Fruit fly (Drosophila melanogaster) whole organism, embryonic: ENCODE data around the gene CG3301.

Experiments
- Ada2b ChIP-seq: fragments of 200-800 bp; sonication (Bioruptor generic); IDR thresholded peaks from 2 replicates; pipeline ENCODE4 v1.3.6; 2022; ENCODE audit warnings: missing biosample characterization, missing genetic modification characterization
- Awh ChIP-seq: fragments of 200-800 bp; sonication (Bioruptor generic); IDR thresholded peaks from 2 replicates; pipeline ENCODE4, ENCODE4 v1.3.6; 2022; ENCODE audit warnings: missing biosample characterization, missing genetic modification characterization
- B-H1 ChIP-seq: fragments of 200-800 bp; sonication (Bioruptor generic); IDR thresholded peaks from 3 replicates; pipeline ENCODE4 v1.3.6; 2022; ENCODE audit warnings: missing biosample characterization, missing genetic modification characterization
- C15 ChIP-seq: fragments of 200-800 bp; sonication (Bioruptor generic); IDR thresholded peaks from 3 replicates; pipeline ENCODE4 v1.3.6; 2022; ENCODE audit warnings: missing biosample characterization, missing genetic modification characterization
- CG10543 ChIP-seq: fragments of 200-800 bp; sonication (Bioruptor generic); optimal IDR thresholded peaks from 3 replicates; lab custom pipeline; 2017; ENCODE audit warnings: missing biosample characterization, mild to moderate bottlenecking, missing genetic modification characterization, moderate library complexity
- CG10565 ChIP-seq: fragments of 200-800 bp; sonication (Bioruptor generic); optimal IDR thresholded peaks from 3 replicates; lab custom pipeline; 2016; ENCODE audit warnings: missing biosample characterization, mild to moderate bottlenecking, missing genetic modification characterization
- CG10654 ChIP-seq: fragments of 200-800 bp; sonication (Bioruptor generic); optimal IDR thresholded peaks from 2 replicates; lab custom pipeline; 2016; ENCODE audit warnings: missing biosample characterization, missing genetic modification characterization
- CG12299 ChIP-seq: fragments of 200-800 bp; sonication (Bioruptor generic); optimal IDR thresholded peaks from 2 replicates; lab custom pipeline; 2018; ENCODE audit warnings: missing biosample characterization, mild to moderate bottlenecking, missing genetic modification characterization
- CG13123 ChIP-seq: fragments of 200-800 bp; sonication (Bioruptor generic); optimal IDR thresholded peaks from 2 replicates; lab custom pipeline; 2016; ENCODE audit warnings: missing biosample characterization, missing genetic modification characterization
- CG13424 ChIP-seq: fragments of 200-800 bp; sonication (Bioruptor generic); optimal IDR thresholded peaks from 2 replicates; lab custom pipeline; 2019; ENCODE audit warnings: missing biosample characterization, mild to moderate bottlenecking, missing genetic modification characterization, moderate library complexity
- CG15011 ChIP-seq: fragments of 200-800 bp; sonication (Bioruptor generic); optimal IDR thresholded peaks from 3 replicates; lab custom pipeline; 2018; ENCODE audit warnings: missing biosample characterization, mild to moderate bottlenecking, missing genetic modification characterization
- CG17359 ChIP-seq: fragments of 200-800 bp; sonication (Bioruptor generic); optimal IDR thresholded peaks from 3 replicates; lab custom pipeline; 2018; ENCODE audit warnings: missing biosample characterization, mild to moderate bottlenecking, missing genetic modification characterization, moderate library complexity
- CG17612 ChIP-seq: fragments of 200-800 bp; sonication (Bioruptor generic); IDR thresholded peaks from 2 replicates; pipeline ENCODE4 v1.3.6; 2022; ENCODE audit warnings: missing biosample characterization, missing genetic modification characterization
- CG18599 ChIP-seq: fragments of 200-800 bp; sonication (Bioruptor generic); optimal IDR thresholded peaks from 3 replicates; lab custom pipeline; 2017; ENCODE audit warnings: missing biosample characterization, missing genetic modification characterization, mild to moderate bottlenecking, moderate library complexity, missing genetic modification reagents
- CG4424 ChIP-seq: fragments of 200-800 bp; sonication (Bioruptor generic); optimal IDR thresholded peaks from 3 replicates; lab custom pipeline; 2016; ENCODE audit warnings: missing biosample characterization, missing genetic modification characterization
- CG4820 ChIP-seq: fragments of 200-800 bp; sonication (Bioruptor generic); optimal IDR thresholded peaks from 3 replicates; lab custom pipeline; 2016; ENCODE audit warnings: missing biosample characterization, missing genetic modification characterization
- CG6254 ChIP-seq: fragments of 200-800 bp; sonication (Bioruptor generic); optimal IDR thresholded peaks from 3 replicates; lab custom pipeline; 2017; ENCODE audit warnings: mild to moderate bottlenecking, missing biosample characterization, missing genetic modification reagents, missing genetic modification characterization
- CG6654 ChIP-seq: fragments of 200-800 bp; sonication (Bioruptor generic); optimal IDR thresholded peaks from 2 replicates; lab custom pipeline; 2017; ENCODE audit warnings: missing biosample characterization, mild to moderate bottlenecking, missing genetic modification characterization
- CG6765 ChIP-seq: fragments of 200-800 bp; sonication (Bioruptor generic); optimal IDR thresholded peaks from 3 replicates; lab custom pipeline; 2017; ENCODE audit warnings: missing biosample characterization, mild to moderate bottlenecking, missing genetic modification characterization
- CG8089 ChIP-seq: fragments of 200-800 bp; sonication (Bioruptor generic); optimal IDR thresholded peaks from 3 replicates; lab custom pipeline; 2016; ENCODE audit warnings: missing biosample characterization, missing genetic modification characterization
- CG8281 ChIP-seq: fragments of 200-800 bp; sonication (Bioruptor generic); optimal IDR thresholded peaks from 2 replicates; lab custom pipeline; 2018; ENCODE audit warnings: missing biosample characterization, mild to moderate bottlenecking, missing genetic modification characterization, moderate library complexity
- CG8765 ChIP-seq: fragments of 200-800 bp; sonication (Bioruptor generic); IDR thresholded peaks from 2 replicates; pipeline ENCODE4 v1.3.6; 2022; ENCODE audit warnings: missing biosample characterization, missing genetic modification characterization
- CG9437 ChIP-seq: fragments of 200-800 bp; sonication (Bioruptor generic); optimal IDR thresholded peaks from 2 replicates; lab custom pipeline; 2018; ENCODE audit warnings: missing biosample characterization, mild to moderate bottlenecking, missing genetic modification characterization
- CG9609 ChIP-seq: fragments of 200-800 bp; sonication (Bioruptor generic); optimal IDR thresholded peaks from 3 replicates; lab custom pipeline; 2016; ENCODE audit warnings: missing biosample characterization, missing genetic modification characterization
- D19A ChIP-seq: fragments of 200-800 bp; optimal IDR thresholded peaks from 3 replicates; lab custom pipeline; 2019; ENCODE audit warnings: missing biosample characterization, mild to moderate bottlenecking, missing genetic modification characterization, moderate library complexity
- Dad ChIP-seq: fragments of 200-800 bp; sonication (Bioruptor generic); optimal IDR thresholded peaks from 3 replicates; lab custom pipeline; 2016; ENCODE audit warnings: missing biosample characterization, missing genetic modification characterization
- Doc3 ChIP-seq: fragments of 200-800 bp; sonication (Bioruptor generic); IDR thresholded peaks from 3 replicates; pipeline ENCODE4 v1.3.6; 2022; ENCODE audit warnings: missing biosample characterization, missing genetic modification characterization; ENCODE audit not compliant: partially characterized antibody
- Fer3 ChIP-seq: fragments of 200-800 bp; sonication (Bioruptor generic); optimal IDR thresholded peaks from 2 replicates; lab custom pipeline; 2018; ENCODE audit warnings: missing biosample characterization, mild to moderate bottlenecking, missing genetic modification characterization, moderate library complexity
- H15 ChIP-seq: fragments of 200-800 bp; sonication (Bioruptor generic); IDR thresholded peaks from 3 replicates; pipeline ENCODE4 v1.3.6; 2022; ENCODE audit warnings: missing biosample characterization, missing genetic modification characterization
- HLHmδ ChIP-seq: fragments of 200-800 bp; sonication (Bioruptor generic); optimal IDR thresholded peaks from 2 replicates; lab custom pipeline; 2018; ENCODE audit warnings: missing biosample characterization, mild to moderate bottlenecking, missing genetic modification characterization, moderate library complexity
- Jarid2 ChIP-seq: fragments of 200-800 bp; sonication (Bioruptor generic); optimal IDR thresholded peaks from 3 replicates; lab custom pipeline; 2017; ENCODE audit warnings: mild to moderate bottlenecking, missing biosample characterization, missing genetic modification reagents, missing genetic modification characterization
- Side ChIP-seq: fragments of 200-800 bp; sonication (Bioruptor generic); optimal IDR thresholded peaks from 2 replicates; lab custom pipeline; 2016; ENCODE audit warnings: missing biosample characterization, missing genetic modification characterization
- bigmax ChIP-seq: fragments of 200-800 bp; sonication (Bioruptor generic); optimal IDR thresholded peaks from 2 replicates; lab custom pipeline; 2018; ENCODE audit warnings: missing biosample characterization, mild to moderate bottlenecking, missing genetic modification characterization
- bowl ChIP-seq: fragments of 200-800 bp; sonication (Bioruptor generic); IDR thresholded peaks from 2 replicates; pipeline ENCODE4 v1.3.6; 2022; ENCODE audit warnings: missing biosample characterization, missing genetic modification characterization
- chinmo ChIP-seq: fragments of 200-800 bp; sonication (Bioruptor generic); IDR thresholded peaks from 4 replicates; pipeline ENCODE4 v1.3.6; 2022; ENCODE audit warnings: missing biosample characterization, missing genetic modification characterization; ENCODE audit not compliant: partially characterized antibody
- corto ChIP-seq: fragments of 200-800 bp; sonication (Bioruptor generic); optimal IDR thresholded peaks from 2 replicates; lab custom pipeline; 2016; ENCODE audit warnings: missing biosample characterization, mild to moderate bottlenecking, missing genetic modification characterization, moderate library complexity
- crc ChIP-seq: fragments of 200-800 bp; sonication (Bioruptor generic); optimal IDR thresholded peaks from 2 replicates; lab custom pipeline; 2016; ENCODE audit warnings: missing biosample characterization, missing genetic modification characterization
- crp ChIP-seq, 2 experiments: fragments of 200-800 bp; sonication (Bioruptor generic); optimal IDR thresholded peaks; 2 replicates in 1 of 2; 3 replicates in 1 of 2; lab custom pipeline; 2017; ENCODE audit warnings: missing biosample characterization in 2 of 2, missing genetic modification characterization in 2 of 2, mild to moderate bottlenecking in 1 of 2, moderate library complexity in 1 of 2
- disco-r ChIP-seq: fragments of 200-800 bp; sonication (Bioruptor generic); optimal IDR thresholded peaks from 2 replicates; lab custom pipeline; 2016; ENCODE audit warnings: missing biosample characterization, missing genetic modification characterization
- fd96Cb ChIP-seq: fragments of 200-800 bp; sonication (Bioruptor generic); optimal IDR thresholded peaks from 2 replicates; lab custom pipeline; 2018; ENCODE audit warnings: missing biosample characterization, mild to moderate bottlenecking, missing genetic modification characterization, moderate library complexity
- kni ChIP-seq: fragments of 200-800 bp; sonication (Bioruptor generic); optimal IDR thresholded peaks from 3 replicates; lab custom pipeline; 2017; ENCODE audit warnings: mild to moderate bottlenecking, missing biosample characterization, missing genetic modification reagents, missing genetic modification characterization
- lmd ChIP-seq: fragments of 200-800 bp; sonication (Bioruptor generic); IDR thresholded peaks from 2 replicates; pipeline ENCODE4 v1.3.6; 2022; ENCODE audit warnings: missing biosample characterization, missing genetic modification characterization
- lov ChIP-seq, 2 experiments: fragments of 200-800 bp in 1 of 2; fragments of >200 bp in 1 of 2; sonication (Bioruptor generic) in 1 of 2; IDR thresholded peaks in 1 of 2; optimal IDR thresholded peaks in 1 of 2; 2 replicates in 1 of 2; 3 replicates in 1 of 2; pipeline versions ENCODE4 v1.3.6 to Lab custom; 2017 to 2022; ENCODE audit warnings: missing biosample characterization in 1 of 2, missing genetic modification characterization in 1 of 2
- pho ChIP-seq: fragments of 200-800 bp; sonication (Bioruptor generic); optimal IDR thresholded peaks from 2 replicates; lab custom pipeline; 2016; ENCODE audit warnings: missing biosample characterization, missing genetic modification characterization
- repo ChIP-seq: fragments of 200-800 bp; sonication (Bioruptor generic); optimal IDR thresholded peaks from 2 replicates; lab custom pipeline; 2016; ENCODE audit warnings: missing biosample characterization, missing genetic modification characterization
- salm ChIP-seq: fragments of 200-800 bp; sonication (Bioruptor generic); optimal IDR thresholded peaks from 2 replicates; lab custom pipeline; 2018; ENCODE audit warnings: missing biosample characterization, mild to moderate bottlenecking, missing genetic modification characterization
- seq ChIP-seq: fragments of 200-800 bp; sonication (Bioruptor generic); IDR thresholded peaks from 2 replicates; pipeline ENCODE4 v1.3.6; 2022; ENCODE audit warnings: missing biosample characterization, missing genetic modification characterization
- stwl ChIP-seq: fragments of 200-800 bp; sonication (Bioruptor generic); optimal IDR thresholded peaks from 3 replicates; lab custom pipeline; 2018; ENCODE audit warnings: missing biosample characterization, mild to moderate bottlenecking, missing genetic modification characterization, moderate library complexity
- tap ChIP-seq: fragments of 200-800 bp; optimal IDR thresholded peaks from 3 replicates; lab custom pipeline; 2019; ENCODE audit warnings: missing biosample characterization, mild to moderate bottlenecking, missing genetic modification characterization, moderate library complexity
- twi ChIP-seq: fragments of 200-800 bp; optimal IDR thresholded peaks from 2 replicates; lab custom pipeline; 2019; ENCODE audit warnings: missing biosample characterization, mild to moderate bottlenecking, missing genetic modification characterization, moderate library complexity
- wdn ChIP-seq: fragments of 200-800 bp; sonication (Bioruptor generic); IDR thresholded peaks from 2 replicates; pipeline ENCODE4 v1.3.6; 2022; ENCODE audit warnings: missing biosample characterization, missing genetic modification characterization

Gene CG3301

dm6 chr3R:21295004-21295403, 19.0 kb upstream of the CG3301 start (continued):
- TF ChIP-seq CG4820 = no peak
- no peak for TF ChIP-seq D19A (tag; lab: Kevin White, UChicago)
- no peak for TF ChIP-seq CG8765 (GFP tag; lab: Robert Waterston, UW)
- no peak for TF ChIP-seq CG9609 (GFP tag; lab: Kevin White, UChicago)
- no peak for TF ChIP-seq CG8281 (tag; lab: Kevin White, UChicago)
- no peak for TF ChIP-seq CG8089 (GFP tag; lab: Kevin White, UChicago)
- no peak for TF ChIP-seq CG13123 (GFP tag; lab: Kevin White, UChicago)
- TF ChIP-seq Side (GFP tag; lab: Kevin White, UChicago) = no peak
- no peak for TF ChIP-seq disco-r (GFP tag; lab: Kevin White, UChicago)
- no peak for TF ChIP-seq CG6654 (GFP tag; lab: Kevin White, UChicago)
- TF ChIP-seq bowl (GFP tag; lab: Robert Waterston, UW) = no peak
- TF ChIP-seq fd96Cb (tag; lab: Kevin White, UChicago) = no peak
- 0 out of 4 replicates have a peak, but pooled peaks have one; percentile 3 for TF ChIP-seq chinmo (GFP tag; lab: Robert Waterston, UW)
- TF ChIP-seq CG13424 (tag; lab: Kevin White, UChicago) = no peak
- no peak for TF ChIP-seq seq (GFP tag; lab: Robert Waterston, UW)
- TF ChIP-seq pho (GFP tag; lab: Kevin White, UChicago) = no peak
- no peak for TF ChIP-seq repo (GFP tag; lab: Kevin White, UChicago)
- TF ChIP-seq CG18599 (GFP tag; lab: Kevin White, UChicago) = peak; percentile 14
- TF ChIP-seq CG9437 = no peak
- TF ChIP-seq Jarid2 (GFP tag; lab: Kevin White, UChicago) = no peak
- TF ChIP-seq CG10654 (GFP tag; lab: Kevin White, UChicago) = no peak
- TF ChIP-seq Fer3 = no peak
- TF ChIP-seq CG17612 (GFP tag; lab: Robert Waterston, UW) = no peak
- TF ChIP-seq kni (GFP tag; lab: Kevin White, UChicago) = no peak
- TF ChIP-seq Doc3 = peak; percentile 37; the same call in 2 of the 3 replicates
- no peak for TF ChIP-seq CG10565 (GFP tag; lab: Kevin White, UChicago)
- TF ChIP-seq CG6765 = no peak
- no peak for TF ChIP-seq CG17359 (tag; lab: Kevin White, UChicago)
- TF ChIP-seq CG12299 = no peak
- peak in 1 of 2 experiments; percentile 2 for TF ChIP-seq crp (GFP tag; optimal IDR thresholded peaks at IDR 0.05; lab: Kevin White, UChicago)
- TF ChIP-seq wdn (GFP tag; lab: Robert Waterston, UW) = no peak
- TF ChIP-seq tap (tag; lab: Kevin White, UChicago) = no peak
- TF ChIP-seq C15 (GFP tag; lab: Robert Waterston, UW) = no peak
- TF ChIP-seq CG15011 = no peak
- no peak for TF ChIP-seq bigmax (GFP tag; lab: Kevin White, UChicago)
- TF ChIP-seq Awh = 0 out of 2 replicates have a peak, but pooled peaks have one; percentile 14
- TF ChIP-seq CG4424 (GFP tag; lab: Kevin White, UChicago) = no peak
- TF ChIP-seq Ada2b (GFP tag; lab: Robert Waterston, UW) = no peak
- TF ChIP-seq corto (GFP tag; lab: Kevin White, UChicago) = no peak
- no peak for TF ChIP-seq H15
- no peak for TF ChIP-seq lov (optimal IDR thresholded peaks at IDR 0.05; lab: Kevin White, UChicago)
- no peak for TF ChIP-seq lov (GFP tag; IDR thresholded peaks at IDR 0.05; lab: Robert Waterston, UW)
- TF ChIP-seq CG6254 = no peak
- TF ChIP-seq lmd = peak; percentile 20; the same call in 1 of the 2 replicates
- TF ChIP-seq Dad (GFP tag; lab: Kevin White, UChicago) = no peak
- no peak for TF ChIP-seq B-H1 (GFP tag; lab: Robert Waterston, UW)
- TF ChIP-seq twi (tag; lab: Kevin White, UChicago) = peak; percentile 26
- TF ChIP-seq crc (GFP tag; lab: Kevin White, UChicago) = no peak
- no peak for TF ChIP-seq stwl
- no peak for TF ChIP-seq salm (tag; lab: Kevin White, UChicago)
- TF ChIP-seq CG10543 = no peak
- no peak for TF ChIP-seq HLHmδ (GFP tag; lab: Kevin White, UChicago)
